Worm (Caenorhabditis elegans) whole organism, L3 larva: ENCODE measurements around the gene EGAP1.5.
A peak's percentile ranks its signal among the peaks of the same experiment; 100 is the strongest.

ENCODE experiments used
- R02D3.7 ChIP-seq: fragments of 150-350 bp; optimal IDR thresholded peaks from 2 replicates; lab custom pipeline; 2014; ENCODE audit warnings: missing biosample characterization, missing genetic modification characterization
- ZK546.5 ChIP-seq: sonication (generic microtip); optimal IDR thresholded peaks from 2 replicates; lab custom pipeline; 2017; ENCODE audit warnings: missing biosample characterization, missing genetic modification characterization
- aly-2 ChIP-seq: fragments of 150-350 bp; optimal IDR thresholded peaks from 2 replicates; lab custom pipeline; 2014; ENCODE audit warnings: missing biosample characterization, missing genetic modification characterization
- ama-1 ChIP-seq: fragments of 150-350 bp; optimal IDR thresholded peaks from 2 replicates; lab custom pipeline; 2018
- ceh-16 ChIP-seq: sonication (generic microtip); optimal IDR thresholded peaks from 2 replicates; lab custom pipeline; 2017; ENCODE audit warnings: missing biosample characterization, missing genetic modification characterization
- ceh-28 ChIP-seq: fragments of 150-350 bp; optimal IDR thresholded peaks from 2 replicates; lab custom pipeline; 2014; ENCODE audit warnings: missing biosample characterization, missing genetic modification reagents, missing genetic modification characterization
- ceh-82 ChIP-seq: fragments of 150-350 bp; optimal IDR thresholded peaks from 2 replicates; lab custom pipeline; 2014; ENCODE audit warnings: missing biosample characterization, missing genetic modification characterization
- ceh-9 ChIP-seq: sonication (generic microtip); optimal IDR thresholded peaks from 2 replicates; lab custom pipeline; 2018; ENCODE audit warnings: missing biosample characterization, missing genetic modification characterization
- daf-12 ChIP-seq: fragments of 150-350 bp; optimal IDR thresholded peaks from 2 replicates; lab custom pipeline; 2014; ENCODE audit warnings: missing biosample characterization, missing genetic modification reagents, missing genetic modification characterization
- egl-27 ChIP-seq: sonication (generic microtip); optimal IDR thresholded peaks from 4 replicates; lab custom pipeline; 2017; ENCODE audit warnings: missing biosample characterization, missing genetic modification reagents, missing genetic modification characterization
- elt-1 ChIP-seq: fragments of 150-350 bp; optimal IDR thresholded peaks from 2 replicates; lab custom pipeline; 2014; ENCODE audit warnings: missing biosample characterization, missing genetic modification characterization
- elt-2 ChIP-seq: sonication (generic microtip); optimal IDR thresholded peaks from 2 replicates; lab custom pipeline; 2016; ENCODE audit warnings: missing genetic modification reagents, mild to moderate bottlenecking, missing genetic modification characterization, missing compliant biosample characterization
- elt-3 ChIP-seq, 3 experiments: fragments of 150-350 bp in 1 of 3; sonication (generic microtip) in 2 of 3; optimal IDR thresholded peaks; 2 replicates in 2 of 3; 4 replicates in 1 of 3; lab custom pipeline; 2014 to 2017; ENCODE audit warnings: missing biosample characterization in 3 of 3, missing genetic modification characterization in 3 of 3
- fkh-10 ChIP-seq: sonication (generic microtip); optimal IDR thresholded peaks from 2 replicates; lab custom pipeline; 2017; ENCODE audit warnings: missing biosample characterization, missing genetic modification reagents, missing genetic modification characterization
- fkh-2 ChIP-seq: fragments of 150-350 bp; optimal IDR thresholded peaks from 2 replicates; lab custom pipeline; 2014; ENCODE audit warnings: missing biosample characterization, missing genetic modification reagents, missing genetic modification characterization
- hmg-11 ChIP-seq: sonication (generic microtip); optimal IDR thresholded peaks from 2 replicates; lab custom pipeline; 2016; ENCODE audit warnings: missing genetic modification characterization, missing compliant biosample characterization
- jun-1 ChIP-seq: fragments of 150-350 bp; optimal IDR thresholded peaks from 2 replicates; lab custom pipeline; 2014; ENCODE audit warnings: missing biosample characterization, missing genetic modification reagents, missing genetic modification characterization
- lin-15B ChIP-seq: fragments of 150-350 bp; optimal IDR thresholded peaks from 2 replicates; lab custom pipeline; 2014; ENCODE audit warnings: missing biosample characterization, missing genetic modification characterization
- lsy-12 ChIP-seq: sonication (generic microtip); optimal IDR thresholded peaks from 2 replicates; lab custom pipeline; 2016; ENCODE audit warnings: mild to moderate bottlenecking, missing genetic modification characterization, missing compliant biosample characterization
- mdl-1 ChIP-seq: fragments of 150-350 bp; optimal IDR thresholded peaks from 2 replicates; lab custom pipeline; 2014; ENCODE audit warnings: missing biosample characterization, missing genetic modification characterization
- nfya-1 ChIP-seq: sonication (generic microtip); optimal IDR thresholded peaks from 2 replicates; lab custom pipeline; 2017; ENCODE audit warnings: missing genetic modification characterization, mild to moderate bottlenecking, missing compliant biosample characterization, antibody characterized with exemption, moderate library complexity; ENCODE audit not compliant: insufficient read depth
- nhr-11 ChIP-seq: fragments of 150-350 bp; optimal IDR thresholded peaks from 2 replicates; lab custom pipeline; 2014; ENCODE audit warnings: missing biosample characterization, missing genetic modification characterization
- nhr-12 ChIP-seq: fragments of 150-350 bp; optimal IDR thresholded peaks from 2 replicates; lab custom pipeline; 2014; ENCODE audit warnings: missing biosample characterization, missing genetic modification characterization
- nhr-23 ChIP-seq: fragments of 150-350 bp; optimal IDR thresholded peaks from 2 replicates; lab custom pipeline; 2014; ENCODE audit warnings: missing biosample characterization, missing genetic modification reagents, missing genetic modification characterization
- nhr-237 ChIP-seq: fragments of 150-350 bp; optimal IDR thresholded peaks from 2 replicates; lab custom pipeline; 2014; ENCODE audit warnings: missing biosample characterization, missing genetic modification characterization
- nhr-25 ChIP-seq: sonication (generic microtip); optimal IDR thresholded peaks from 2 replicates; lab custom pipeline; 2017; ENCODE audit warnings: missing biosample characterization, missing genetic modification characterization
- nhr-43 ChIP-seq: sonication (generic microtip); optimal IDR thresholded peaks from 2 replicates; lab custom pipeline; 2016; ENCODE audit warnings: mild to moderate bottlenecking, missing genetic modification characterization, missing compliant biosample characterization; ENCODE audit not compliant: poor library complexity, severe bottlenecking
- nhr-67 ChIP-seq: fragments of 150-350 bp; optimal IDR thresholded peaks from 2 replicates; lab custom pipeline; 2014; ENCODE audit warnings: missing biosample characterization, missing genetic modification characterization
- nhr-76 ChIP-seq: fragments of 150-350 bp; sonication (generic microtip); optimal IDR thresholded peaks from 5 replicates; lab custom pipeline; 2014; ENCODE audit warnings: missing biosample characterization, missing genetic modification characterization
- pha-4 ChIP-seq: fragments of 150-350 bp; optimal IDR thresholded peaks from 2 replicates; lab custom pipeline; 2014; ENCODE audit warnings: missing biosample characterization, missing genetic modification reagents, missing genetic modification characterization
- pqm-1 ChIP-seq: fragments of 150-350 bp; optimal IDR thresholded peaks from 2 replicates; lab custom pipeline; 2017; ENCODE audit warnings: missing biosample characterization, missing genetic modification characterization, inconsistent platforms
- sea-2 ChIP-seq: fragments of 150-350 bp; sonication (generic microtip); optimal IDR thresholded peaks from 4 replicates; lab custom pipeline; 2014; ENCODE audit warnings: missing biosample characterization, missing genetic modification reagents, missing genetic modification characterization
- skn-1 ChIP-seq: fragments of 150-350 bp; optimal IDR thresholded peaks from 2 replicates; lab custom pipeline; 2014; ENCODE audit warnings: missing biosample characterization, missing genetic modification characterization
- snpc-4 ChIP-seq: fragments of 150-350 bp; optimal IDR thresholded peaks from 2 replicates; lab custom pipeline; 2014; ENCODE audit warnings: missing biosample characterization, missing genetic modification characterization
- tbx-2 ChIP-seq: sonication (generic microtip); optimal IDR thresholded peaks from 2 replicates; lab custom pipeline; 2016; ENCODE audit warnings: mild to moderate bottlenecking, missing genetic modification characterization, missing compliant biosample characterization
- unc-39 ChIP-seq: sonication (generic microtip); optimal IDR thresholded peaks from 4 replicates; lab custom pipeline; 2017; ENCODE audit warnings: missing biosample characterization, missing genetic modification characterization
- unc-62 ChIP-seq: fragments of 150-350 bp; sonication (generic microtip); optimal IDR thresholded peaks from 4 replicates; lab custom pipeline; 2014; ENCODE audit warnings: missing biosample characterization, missing genetic modification reagents, missing genetic modification characterization
- zag-1 ChIP-seq: fragments of 150-350 bp; optimal IDR thresholded peaks from 2 replicates; lab custom pipeline; 2014; ENCODE audit warnings: missing biosample characterization, missing genetic modification characterization
- ztf-11 ChIP-seq: fragments of 150-350 bp; optimal IDR thresholded peaks from 2 replicates; lab custom pipeline; 2014; ENCODE audit warnings: missing biosample characterization, missing genetic modification characterization
- ztf-4 ChIP-seq: fragments of 150-350 bp; optimal IDR thresholded peaks from 2 replicates; lab custom pipeline; 2014; ENCODE audit warnings: missing biosample characterization, missing genetic modification characterization

The EGAP1.5 gene

DNA sequence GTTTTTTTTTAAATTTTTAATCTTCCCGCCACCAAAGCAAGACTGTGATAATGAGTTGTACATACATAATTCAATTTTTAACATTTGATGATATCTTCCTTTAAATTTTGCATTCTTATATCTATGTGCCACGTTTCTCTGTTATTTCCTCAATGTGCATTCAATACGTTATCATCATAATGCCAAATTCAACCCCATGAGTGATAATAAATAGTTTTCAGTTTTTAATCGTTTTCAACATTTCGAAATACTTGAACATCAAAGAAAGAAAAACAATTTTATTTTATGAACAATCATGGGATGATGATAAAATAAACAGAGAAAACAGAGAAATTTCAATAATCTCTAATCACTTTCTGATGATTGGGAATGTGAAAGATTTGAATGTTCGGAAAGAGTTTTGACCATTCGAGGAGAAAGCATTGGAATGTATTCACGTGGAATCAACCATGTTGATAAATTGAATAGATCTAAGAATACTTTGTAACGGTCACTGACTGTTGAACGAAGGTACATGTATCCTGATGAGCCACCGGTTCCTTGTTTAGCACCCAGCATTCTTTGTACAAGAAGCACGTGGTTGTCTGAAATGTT lies 14.1 kb upstream of the EGAP1.5 start (continued):
- TF ChIP-seq nhr-12 (tag; lab: Kevin White, UChicago) (no peak), pqm-1 (peak; percentile 42)

DNA sequence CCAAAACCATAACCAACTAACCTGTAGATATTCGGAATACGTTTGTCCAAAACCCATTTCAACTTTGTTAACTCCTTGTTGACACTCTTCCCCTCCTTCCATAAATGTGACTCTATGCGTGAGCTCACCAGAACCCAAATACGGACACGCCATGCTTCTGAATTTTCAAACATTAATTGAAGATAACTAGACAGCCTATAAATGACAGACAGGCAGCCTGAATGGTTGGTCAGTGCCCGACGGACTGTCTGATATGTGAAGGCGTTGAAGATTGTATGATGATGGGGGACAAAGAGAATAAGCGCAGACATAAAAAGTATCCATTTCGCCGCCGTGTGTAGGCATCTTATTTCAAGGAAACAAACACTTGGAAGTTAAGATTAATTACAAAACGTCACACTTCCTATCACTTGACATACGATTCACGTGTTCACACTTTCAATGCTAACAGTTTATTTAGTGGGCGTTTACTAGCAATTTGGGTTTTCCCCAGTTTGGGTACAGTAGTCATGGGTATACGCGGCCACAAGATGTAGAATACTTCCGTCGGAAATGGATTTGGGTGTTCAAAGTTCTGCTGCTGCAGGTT lies 11.6 kb upstream of the EGAP1.5 start, which contains the start of the genes tdo-2 and C28H8.2:
TSS of gene tdo-2 (minus strand) at position 157 of the 589 bp plus-strand sequence.
TSS of gene C28H8.2 (plus strand) at position 524 of the 589 bp plus-strand sequence.
- TF ChIP-seq tbx-2 (tag; lab: Kevin White, UChicago): no peak
- peak; percentile 47 for TF ChIP-seq nfya-1 (tag; lab: Kevin White, UChicago)
- peak; percentile 28 for TF ChIP-seq jun-1 (tag; lab: Kevin White, UChicago)
- TF ChIP-seq elt-3 (tag; optimal IDR thresholded peaks at IDR 0.05; lab: Kevin White, UChicago): peak in 2 of 3 experiments; percentile 74 to 81
- no peak for TF ChIP-seq nhr-67 (tag; lab: Kevin White, UChicago)
- no peak for TF ChIP-seq unc-39
- peak; percentile 87 for TF ChIP-seq nhr-43
- peak; percentile 96 for TF ChIP-seq nhr-23 (tag; lab: Kevin White, UChicago)
- peak; percentile 69 for TF ChIP-seq lsy-12 (tag; lab: Kevin White, UChicago)
- no peak for TF ChIP-seq sea-2 (GFP tag; lab: Kevin White, UChicago)
- TF ChIP-seq skn-1 (tag; lab: Kevin White, UChicago): no peak
- peak; percentile 69 for TF ChIP-seq unc-62 (GFP tag; lab: Kevin White, UChicago)
- no peak for TF ChIP-seq fkh-2 (tag; lab: Kevin White, UChicago)
- peak; percentile 36 for TF ChIP-seq ceh-28 (tag; lab: Kevin White, UChicago)
- no peak for TF ChIP-seq nhr-237
- TF ChIP-seq snpc-4 (tag; lab: Kevin White, UChicago): no peak
- TF ChIP-seq mdl-1 (tag; lab: Kevin White, UChicago): peak; percentile 44
- no peak for TF ChIP-seq fkh-10 (GFP tag; lab: Kevin White, UChicago)
- TF ChIP-seq nhr-25: peak; percentile 95
- no peak for TF ChIP-seq lin-15B
- TF ChIP-seq nhr-12 (tag; lab: Kevin White, UChicago): no peak
- TF ChIP-seq ztf-4 (tag; lab: Kevin White, UChicago): no peak

- TF ChIP-seq pha-4 (no peak), fkh-2 (tag; lab: Kevin White, UChicago) (no peak), nhr-11 (tag; lab: Kevin White, UChicago) (no peak), pqm-1 (no peak), nhr-76 (tag; lab: Kevin White, UChicago) (no peak), R02D3.7 (tag; lab: Kevin White, UChicago) (no peak), elt-3 (tag; optimal IDR thresholded peaks at IDR 0.05; lab: Kevin White, UChicago) (peak in 2 of 3 experiments; percentile 89 to 92), elt-2 (tag; lab: Kevin White, UChicago) (no peak), ztf-11 (tag; lab: Kevin White, UChicago) (no peak), ztf-4 (tag; lab: Kevin White, UChicago) (no peak), unc-62 (GFP tag; lab: Kevin White, UChicago) (no peak), nhr-12 (tag; lab: Kevin White, UChicago) (no peak), nhr-237 (no peak), nhr-23 (tag; lab: Kevin White, UChicago) (peak; percentile 84), lsy-12 (tag; lab: Kevin White, UChicago) (no peak), ceh-82 (no peak), nhr-43 (peak; percentile 92), egl-27 (tag; lab: Kevin White, UChicago) (no peak), aly-2 (tag; lab: Kevin White, UChicago) (no peak), mdl-1 (tag; lab: Kevin White, UChicago) (no peak), jun-1 (tag; lab: Kevin White, UChicago) (no peak), hmg-11 (tag; lab: Kevin White, UChicago) (no peak), ceh-16 (tag; lab: Kevin White, UChicago) (no peak), elt-1 (tag; lab: Kevin White, UChicago) (no peak), daf-12 (no peak), ceh-28 (tag; lab: Kevin White, UChicago) (no peak), sea-2 (GFP tag; lab: Kevin White, UChicago) (no peak), zag-1 (no peak), ZK546.5 (no peak), nhr-25 (peak; percentile 80), ama-1 (peak; percentile 66), tbx-2 (tag; lab: Kevin White, UChicago) (peak; percentile 13), ceh-9 (no peak), lin-15B (no peak)
These were observed 10.3 kb upstream of the EGAP1.5 start for ce11 chrIII:5921067-5921678.
